Worm (Caenorhabditis elegans) whole organism, young adult: ENCODE data around the gene C31C9.6.

ENCODE experiments used
- B0035.1 ChIP-seq: sonication (generic microtip); optimal IDR thresholded peaks from 2 replicates; lab custom pipeline; 2016; ENCODE audit warnings: missing genetic modification characterization, mild to moderate bottlenecking, missing compliant biosample characterization, missing genotype, missing genetic modification reagents
- F10E7.11 ChIP-seq: sonication (generic microtip); optimal IDR thresholded peaks from 2 replicates; lab custom pipeline; 2017; ENCODE audit warnings: mild to moderate bottlenecking, missing genetic modification characterization, moderate library complexity, missing compliant biosample characterization
- F23B12.7 ChIP-seq: sonication (generic microtip); optimal IDR thresholded peaks from 2 replicates; lab custom pipeline; 2017; ENCODE audit warnings: missing genetic modification characterization, mild to moderate bottlenecking, missing compliant biosample characterization, antibody characterized with exemption, moderate library complexity; ENCODE audit not compliant: insufficient read depth
- F39B2.1 ChIP-seq: fragments of 200-800 bp; sonication (Bioruptor generic); IDR thresholded peaks from 2 replicates; pipeline ENCODE4 v1.3.6; 2022; ENCODE audit warnings: missing genetic modification reagents, missing genetic modification characterization, missing compliant biosample characterization
- F55B11.4 ChIP-seq: sonication (generic microtip); optimal IDR thresholded peaks from 2 replicates; lab custom pipeline; 2016; ENCODE audit warnings: missing compliant biosample characterization, missing genetic modification characterization, borderline replicate concordance; ENCODE audit not compliant: insufficient read depth
- F57A8.1 ChIP-seq: fragments of 200-800 bp; sonication (Bioruptor generic); optimal IDR thresholded peaks from 2 replicates; lab custom pipeline; 2018; ENCODE audit warnings: mild to moderate bottlenecking, missing genetic modification characterization, moderate library complexity, missing compliant biosample characterization
- Y53G8AR.9 ChIP-seq: fragments of 200-800 bp; sonication (Bioruptor generic); conservative IDR thresholded peaks from 2 replicates; pipeline ENCODE4 v1.3.6; 2022; ENCODE audit warnings: missing genetic modification reagents, missing genetic modification characterization, missing compliant biosample characterization
- ZK185.1 ChIP-seq: sonication (generic microtip); optimal IDR thresholded peaks from 2 replicates; lab custom pipeline; 2016; ENCODE audit warnings: mild to moderate bottlenecking, missing genetic modification characterization, missing compliant biosample characterization; ENCODE audit not compliant: poor library complexity, severe bottlenecking
- aptf-2 ChIP-seq: fragments of 200-800 bp; sonication (Bioruptor generic); conservative IDR thresholded peaks from 2 replicates; pipeline ENCODE4 v1.3.6; 2022; ENCODE audit warnings: missing genetic modification reagents, missing genetic modification characterization, missing compliant biosample characterization
- aptf-3 ChIP-seq: fragments of 200-800 bp; sonication (Bioruptor generic); IDR thresholded peaks from 2 replicates; pipeline ENCODE4 v1.3.6; 2022; ENCODE audit warnings: missing genetic modification characterization, missing compliant biosample characterization
- attf-3 ChIP-seq: fragments of 200-800 bp; sonication (Bioruptor generic); conservative IDR thresholded peaks from 2 replicates; pipeline ENCODE4 v1.3.6; 2022; ENCODE audit warnings: missing genetic modification reagents, missing genetic modification characterization, missing compliant biosample characterization
- attf-5 ChIP-seq: fragments of 200-800 bp; sonication (Bioruptor generic); optimal IDR thresholded peaks from 2 replicates; lab custom pipeline; 2018; ENCODE audit warnings: mild to moderate bottlenecking, missing genetic modification characterization, missing compliant biosample characterization
- ccch-3 ChIP-seq: fragments of 200-800 bp; sonication (Bioruptor generic); optimal IDR thresholded peaks from 2 replicates; lab custom pipeline; 2018; ENCODE audit warnings: mild to moderate bottlenecking, missing genetic modification characterization, missing compliant biosample characterization
- cebp-1 ChIP-seq, 2 experiments: fragments of 200-800 bp in 1 of 2; sonication (Bioruptor generic) in 1 of 2; sonication (generic microtip) in 1 of 2; IDR thresholded peaks in 1 of 2; optimal IDR thresholded peaks in 1 of 2; 2 replicates each; pipeline versions ENCODE4 v1.3.6 to Lab custom; 2017 to 2022; ENCODE audit warnings: missing compliant biosample characterization in 2 of 2, missing genetic modification characterization in 2 of 2, mild to moderate bottlenecking in 1 of 2, missing genetic modification reagents in 1 of 2, moderate library complexity in 1 of 2
- ceh-40 ChIP-seq: fragments of 200-800 bp; sonication (Bioruptor generic); IDR thresholded peaks from 2 replicates; pipeline ENCODE4 v1.3.6; 2022; ENCODE audit warnings: missing genetic modification characterization, missing compliant biosample characterization
- ceh-58 ChIP-seq: fragments of 200-800 bp; sonication (Bioruptor generic); IDR thresholded peaks from 2 replicates; pipeline ENCODE4 v1.3.6; 2022; ENCODE audit warnings: missing genetic modification characterization, missing compliant biosample characterization
- ceh-79 ChIP-seq: sonication (generic microtip); optimal IDR thresholded peaks from 2 replicates; lab custom pipeline; 2017; ENCODE audit warnings: mild to moderate bottlenecking, missing genetic modification characterization, missing compliant biosample characterization
- dox-1 ChIP-seq: fragments of 200-800 bp; sonication (Bioruptor generic); IDR thresholded peaks from 2 replicates; pipeline ENCODE4 v1.3.6; 2022; ENCODE audit warnings: missing genetic modification reagents, missing genetic modification characterization, missing compliant biosample characterization
- dpff-1 ChIP-seq: sonication (generic microtip); optimal IDR thresholded peaks from 2 replicates; lab custom pipeline; 2017; ENCODE audit warnings: mild to moderate bottlenecking, missing genetic modification characterization, missing compliant biosample characterization
- efl-1 ChIP-seq: fragments of 150-350 bp; optimal IDR thresholded peaks from 2 replicates; lab custom pipeline; 2014; ENCODE audit warnings: missing biosample characterization, missing genetic modification reagents, missing genetic modification characterization
- egl-44 ChIP-seq: fragments of 200-800 bp; sonication (Bioruptor generic); IDR thresholded peaks from 2 replicates; pipeline ENCODE4 v1.3.6; 2022; ENCODE audit warnings: missing genetic modification reagents, missing genetic modification characterization, missing compliant biosample characterization
- egrh-3 ChIP-seq: fragments of 200-800 bp; sonication (Bioruptor generic); IDR thresholded peaks from 2 replicates; pipeline ENCODE4 v1.3.6; 2022; ENCODE audit warnings: missing genetic modification reagents, missing genetic modification characterization, missing compliant biosample characterization
- gei-17 ChIP-seq: fragments of 200-800 bp; sonication (Bioruptor generic); optimal IDR thresholded peaks from 2 replicates; lab custom pipeline; 2018; ENCODE audit warnings: mild to moderate bottlenecking, missing genetic modification characterization, missing compliant biosample characterization
- hmg-1.2 ChIP-seq: fragments of 200-800 bp; sonication (Bioruptor generic); IDR thresholded peaks from 2 replicates; pipeline ENCODE4 v1.3.6; 2022; ENCODE audit warnings: missing genetic modification reagents, missing genetic modification characterization, missing compliant biosample characterization
- hrde-1 ChIP-seq: sonication (generic microtip); optimal IDR thresholded peaks from 2 replicates; lab custom pipeline; 2016; ENCODE audit warnings: missing genetic modification characterization, mild to moderate bottlenecking, missing compliant biosample characterization, moderate library complexity, missing genotype, missing genetic modification reagents, borderline replicate concordance
- lag-1 ChIP-seq: fragments of 200-800 bp; sonication (Bioruptor generic); IDR thresholded peaks from 2 replicates; pipeline ENCODE4 v1.3.6; 2022; ENCODE audit warnings: missing genetic modification reagents, missing genetic modification characterization, missing compliant biosample characterization
- let-526 ChIP-seq: fragments of 200-800 bp; sonication (Bioruptor generic); IDR thresholded peaks from 2 replicates; pipeline ENCODE4 v1.3.6; 2022; ENCODE audit warnings: missing genetic modification reagents, missing genetic modification characterization, missing compliant biosample characterization
- lsl-1 ChIP-seq: fragments of 200-800 bp; sonication (Bioruptor generic); optimal IDR thresholded peaks from 2 replicates; lab custom pipeline; 2018; ENCODE audit warnings: mild to moderate bottlenecking, missing genetic modification characterization, moderate library complexity, missing compliant biosample characterization
- mxl-1 ChIP-seq: sonication (generic microtip); optimal IDR thresholded peaks from 2 replicates; lab custom pipeline; 2016; ENCODE audit warnings: missing genetic modification characterization, missing compliant biosample characterization
- nfya-1 ChIP-seq: sonication (generic microtip); optimal IDR thresholded peaks from 2 replicates; lab custom pipeline; 2017; ENCODE audit warnings: antibody characterized with exemption, missing compliant biosample characterization, missing genetic modification characterization, borderline replicate concordance; ENCODE audit not compliant: insufficient read depth
- nfya-2 ChIP-seq: fragments of 200-800 bp; sonication (Bioruptor generic); IDR thresholded peaks from 2 replicates; pipeline ENCODE4 v1.3.6; 2022; ENCODE audit warnings: missing genetic modification reagents, missing genetic modification characterization, missing compliant biosample characterization
- nhr-179 ChIP-seq: sonication (generic microtip); optimal IDR thresholded peaks from 2 replicates; lab custom pipeline; 2016; ENCODE audit warnings: mild to moderate bottlenecking, missing genetic modification characterization, missing compliant biosample characterization
- nhr-27 ChIP-seq: fragments of 200-800 bp; sonication (Bioruptor generic); optimal IDR thresholded peaks from 2 replicates; lab custom pipeline; 2018; ENCODE audit warnings: mild to moderate bottlenecking, missing genetic modification characterization, moderate library complexity, missing compliant biosample characterization
- rcor-1 ChIP-seq: fragments of 200-800 bp; sonication (Bioruptor generic); IDR thresholded peaks from 2 replicates; pipeline ENCODE4 v1.3.6; 2022; ENCODE audit warnings: missing genetic modification reagents, missing genetic modification characterization, missing compliant biosample characterization
- snpc-1.1 ChIP-seq: sonication (generic microtip); optimal IDR thresholded peaks from 2 replicates; lab custom pipeline; 2017; ENCODE audit warnings: missing genetic modification characterization, mild to moderate bottlenecking, missing compliant biosample characterization, antibody characterized with exemption, moderate library complexity, missing genotype, missing genetic modification reagents; ENCODE audit not compliant: insufficient read depth
- snpc-1.3 ChIP-seq: sonication (generic microtip); optimal IDR thresholded peaks from 2 replicates; lab custom pipeline; 2017; ENCODE audit warnings: missing genetic modification characterization, mild to moderate bottlenecking, missing compliant biosample characterization, antibody characterized with exemption, moderate library complexity, missing genotype, missing genetic modification reagents; ENCODE audit not compliant: insufficient read depth
- snpc-3.4 ChIP-seq: sonication (generic microtip); optimal IDR thresholded peaks from 2 replicates; lab custom pipeline; 2017; ENCODE audit warnings: missing genetic modification characterization, mild to moderate bottlenecking, missing compliant biosample characterization, antibody characterized with exemption, moderate library complexity, missing genotype, missing genetic modification reagents
- somi-1 ChIP-seq: fragments of 200-800 bp; sonication (Bioruptor generic); optimal IDR thresholded peaks from 2 replicates; lab custom pipeline; 2018; ENCODE audit warnings: mild to moderate bottlenecking, missing genetic modification characterization, missing compliant biosample characterization
- sptf-2 ChIP-seq: fragments of 200-800 bp; sonication (Bioruptor generic); optimal IDR thresholded peaks from 2 replicates; lab custom pipeline; 2018; ENCODE audit warnings: mild to moderate bottlenecking, missing genetic modification characterization, missing compliant biosample characterization
- tbp1 ChIP-seq: fragments of 200-800 bp; sonication (Bioruptor generic); optimal IDR thresholded peaks from 2 replicates; lab custom pipeline; 2018; ENCODE audit warnings: mild to moderate bottlenecking, missing genetic modification characterization, missing compliant biosample characterization
- tlf-1 ChIP-seq: fragments of 200-800 bp; sonication (Bioruptor generic); optimal IDR thresholded peaks from 2 replicates; lab custom pipeline; 2018; ENCODE audit warnings: mild to moderate bottlenecking, missing genetic modification characterization, missing compliant biosample characterization
- unc-130 ChIP-seq: sonication (generic microtip); optimal IDR thresholded peaks from 2 replicates; lab custom pipeline; 2016; ENCODE audit warnings: missing genetic modification reagents, missing genetic modification characterization, missing compliant biosample characterization
- unc-62 ChIP-seq: fragments of 150-350 bp; optimal IDR thresholded peaks from 2 replicates; lab custom pipeline; 2014; ENCODE audit warnings: missing biosample characterization, missing genetic modification reagents, missing genetic modification characterization
- ztf-18 ChIP-seq: sonication (generic microtip); optimal IDR thresholded peaks from 2 replicates; lab custom pipeline; 2016; ENCODE audit warnings: missing genotype, mild to moderate bottlenecking, missing genetic modification characterization, missing compliant biosample characterization
- ztf-26 ChIP-seq: sonication (generic microtip); optimal IDR thresholded peaks from 2 replicates; lab custom pipeline; 2017; ENCODE audit warnings: missing genetic modification characterization, missing compliant biosample characterization
- ztf-28 ChIP-seq: fragments of 200-800 bp; sonication (Bioruptor generic); IDR thresholded peaks from 2 replicates; pipeline ENCODE4 v1.3.6; 2022; ENCODE audit warnings: missing genetic modification reagents, missing genetic modification characterization, missing compliant biosample characterization

Gene C31C9.6

DNA sequence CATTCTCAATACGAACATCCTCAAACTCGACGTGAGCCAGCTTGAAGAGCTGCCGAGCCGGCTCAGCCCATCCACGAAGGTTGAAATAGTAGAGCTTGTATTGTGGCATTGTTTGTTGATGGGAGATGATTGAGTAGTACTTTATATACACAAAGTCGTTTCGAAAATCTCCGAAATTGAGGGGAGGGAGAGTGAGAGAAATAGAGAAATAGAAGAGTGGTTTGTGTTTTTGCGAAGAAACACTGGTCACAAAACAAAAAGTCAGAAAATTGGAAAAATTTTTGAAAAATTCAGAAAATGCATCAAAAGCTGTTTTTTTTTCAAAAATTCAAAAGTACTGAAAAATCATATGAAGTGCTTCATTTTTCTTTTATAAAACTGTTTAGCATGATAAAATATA, 50.7 kb downstream of the C31C9.6 start, which contains the start of gene gst-24:
Gene gst-24 (minus strand): TSS at position 181 of the 400 bp plus-strand sequence.
- no peak for TF ChIP-seq snpc-3.4
- no peak for TF ChIP-seq gei-17 (GFP tag; lab: Kevin White, UChicago)
- no peak for TF ChIP-seq ztf-28 (GFP tag; lab: Robert Waterston, UW)
- no peak for TF ChIP-seq somi-1
- TF ChIP-seq rcor-1 (GFP tag; lab: Robert Waterston, UW), result no peak
- no peak for TF ChIP-seq F39B2.1 (GFP tag; lab: Robert Waterston, UW)
- no peak for TF ChIP-seq ccch-3 (GFP tag; lab: Kevin White, UChicago)
- no peak for TF ChIP-seq nhr-27 (tag; lab: Kevin White, UChicago)
- TF ChIP-seq aptf-3 (GFP tag; lab: Robert Waterston, UW), result no peak
- TF ChIP-seq ZK185.1 (tag; lab: Kevin White, UChicago), result no peak
- no peak for TF ChIP-seq unc-130 (GFP tag; lab: Kevin White, UChicago)
- TF ChIP-seq Y53G8AR.9 (GFP tag; lab: Robert Waterston, UW), result no peak
- TF ChIP-seq, all 124 proteins: peak for 0

DNA sequence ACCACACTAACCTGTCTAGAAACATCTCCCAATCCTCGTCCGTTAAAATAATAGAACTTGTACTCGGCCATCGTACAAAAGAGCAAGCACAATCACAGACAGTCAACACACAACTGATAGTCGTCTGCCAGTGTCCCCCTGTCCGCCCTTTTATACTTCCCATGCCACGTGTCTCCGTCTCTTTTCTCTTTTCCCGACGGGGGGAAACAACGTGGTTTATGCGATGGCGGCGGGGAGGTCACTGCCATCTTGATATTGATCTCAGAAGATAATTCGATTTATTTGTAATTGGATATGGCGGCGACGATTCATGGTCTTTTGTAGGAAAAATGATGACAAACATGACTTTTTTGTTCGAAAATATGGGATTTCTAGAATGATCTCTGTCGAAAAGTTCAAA, 52.2 kb downstream of the C31C9.6 start, which contains the start of gene gst-20:
Gene gst-20 (minus strand): TSS at position 170 of the 400 bp plus-strand sequence.
- TF ChIP-seq dox-1, result 0 out of 2 replicates have a peak, but pooled peaks have one; percentile 34
- TF ChIP-seq F57A8.1 (GFP tag; lab: Kevin White, UChicago), result no peak
- no peak for TF ChIP-seq sptf-2 (GFP tag; lab: Kevin White, UChicago)
- TF ChIP-seq cebp-1 (GFP tag; IDR thresholded peaks at IDR 0.05; lab: Robert Waterston, UW), result no peak
- TF ChIP-seq cebp-1 (tag; optimal IDR thresholded peaks at IDR 0.05; lab: Kevin White, UChicago), result peak; percentile 29
- TF ChIP-seq F10E7.11 (tag; lab: Kevin White, UChicago), result no peak
- TF ChIP-seq attf-5 (GFP tag; lab: Kevin White, UChicago), result peak; percentile 8
- TF ChIP-seq nfya-2 (GFP tag; lab: Robert Waterston, UW), result no peak
- no peak for TF ChIP-seq hrde-1 (tag; lab: Kevin White, UChicago)
- no peak for TF ChIP-seq egl-44
- TF ChIP-seq lsl-1 (GFP tag; lab: Kevin White, UChicago), result no peak
- TF ChIP-seq tlf-1 (GFP tag; lab: Kevin White, UChicago), result no peak
- TF ChIP-seq ztf-18 (tag; lab: Kevin White, UChicago), result no peak
- no peak for TF ChIP-seq ztf-26 (tag; lab: Kevin White, UChicago)
- no peak for TF ChIP-seq ceh-58 (GFP tag; lab: Robert Waterston, UW)
- no peak for TF ChIP-seq dpff-1 (tag; lab: Kevin White, UChicago)
- TF ChIP-seq nfya-1 (tag; lab: Kevin White, UChicago), result no peak
- TF ChIP-seq lag-1 (GFP tag; lab: Robert Waterston, UW), result no peak
- TF ChIP-seq ztf-28 (GFP tag; lab: Robert Waterston, UW), result no peak
- no peak for TF ChIP-seq unc-130 (GFP tag; lab: Kevin White, UChicago)
- TF ChIP-seq tbp1 (GFP tag; lab: Kevin White, UChicago), result peak; percentile 50
- TF ChIP-seq let-526 (GFP tag; lab: Robert Waterston, UW), result no peak
- TF ChIP-seq efl-1 (GFP tag; lab: Kevin White, UChicago), result no peak
- no peak for TF ChIP-seq aptf-2 (GFP tag; lab: Robert Waterston, UW)
- TF ChIP-seq nhr-179 (tag; lab: Kevin White, UChicago), result no peak
- TF ChIP-seq F23B12.7 (tag; lab: Kevin White, UChicago), result no peak
- no peak for TF ChIP-seq snpc-1.3 (tag; lab: Kevin White, UChicago)
- TF ChIP-seq ceh-40 (GFP tag; lab: Robert Waterston, UW), result no peak
- no peak for TF ChIP-seq B0035.1 (tag; lab: Kevin White, UChicago)
- no peak for TF ChIP-seq hmg-1.2 (GFP tag; lab: Robert Waterston, UW)
- no peak for TF ChIP-seq egrh-3 (GFP tag; lab: Robert Waterston, UW)
- no peak for TF ChIP-seq attf-3 (GFP tag; lab: Robert Waterston, UW)
- TF ChIP-seq F55B11.4, result no peak
- TF ChIP-seq mxl-1 (tag; lab: Kevin White, UChicago), result no peak
- no peak for TF ChIP-seq unc-62
- TF ChIP-seq snpc-1.1 (tag; lab: Kevin White, UChicago), result no peak
- no peak for TF ChIP-seq ceh-79 (tag; lab: Kevin White, UChicago)
